Fruit fly (Drosophila melanogaster): ENCODE results near the gene Sdic4.
A peak's percentile ranks its signal among the peaks of the same experiment; 100 is the strongest.

Sdic4 gene

DNA sequence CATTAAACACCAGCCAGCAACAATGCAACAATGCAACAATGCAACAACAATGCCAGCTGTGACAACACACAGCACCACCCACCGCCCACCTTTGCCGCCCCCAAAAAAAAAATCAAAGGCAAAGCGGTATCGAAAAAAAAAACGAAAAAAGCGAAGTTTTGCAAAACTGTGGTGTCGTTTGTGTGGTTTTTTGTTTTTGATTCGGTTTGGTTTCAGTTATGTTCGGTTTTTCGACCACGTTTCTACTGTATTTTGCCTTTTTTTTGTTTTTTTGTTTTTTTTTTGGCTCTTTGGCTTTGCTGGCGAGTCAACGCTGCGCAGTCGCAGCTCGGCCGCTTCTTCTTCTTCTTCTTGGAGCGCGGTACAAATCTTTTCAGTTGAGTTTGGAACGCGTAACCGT lies 19.5 kb upstream of the Sdic4 start, which contains the start of gene Peritrophin-A (continued):
- TF ChIP-seq Hr4 (GFP tag; optimal IDR thresholded peaks at IDR 0.05) = no peak
- no peak for TF ChIP-seq CG6808 (GFP tag; optimal IDR thresholded peaks at IDR 0.05)
- no peak for TF ChIP-seq CG32006 (GFP tag; optimal IDR thresholded peaks at IDR 0.05)
- TF ChIP-seq Sox102F (GFP tag; optimal IDR thresholded peaks at IDR 0.05) = peak; percentile 39
- TF ChIP-seq CG11762 (GFP tag; optimal IDR thresholded peaks at IDR 0.05; ENCODE audit: insufficient read depth) = no peak
- TF ChIP-seq CG8119 (GFP tag; IDR thresholded peaks at IDR 0.05) = peak; percentile 78
- TF ChIP-seq Sox15 (GFP tag; optimal IDR thresholded peaks at IDR 0.05) = no peak
- peak; percentile 11 for TF ChIP-seq CG8319 (GFP tag; optimal IDR thresholded peaks at IDR 0.05)
- TF ChIP-seq esn (GFP tag; optimal IDR thresholded peaks at IDR 0.05) = no peak
- TF ChIP-seq CG3032 (tag; optimal IDR thresholded peaks at IDR 0.05) = no peak
- no peak for TF ChIP-seq CG9139 (GFP tag; optimal IDR thresholded peaks at IDR 0.05)
- TF ChIP-seq CG10669 (GFP tag; optimal IDR thresholded peaks at IDR 0.05) = no peak
- no peak for TF ChIP-seq CG10631 (GFP tag; optimal IDR thresholded peaks at IDR 0.05)
- TF ChIP-seq dac (GFP tag; optimal IDR thresholded peaks at IDR 0.05) = no peak
- TF ChIP-seq CG3919 (GFP tag; optimal IDR thresholded peaks at IDR 0.05) = peak; percentile 22
- 0 out of 2 replicates have a peak, but pooled peaks have one; percentile 14 for TF ChIP-seq Gug (GFP tag; IDR thresholded peaks at IDR 0.05)
- TF ChIP-seq spab (GFP tag; optimal IDR thresholded peaks at IDR 0.05) = no peak
- TF ChIP-seq OdsH (GFP tag; optimal IDR thresholded peaks at IDR 0.05) = no peak
- no peak for TF ChIP-seq Sox14 (GFP tag; optimal IDR thresholded peaks at IDR 0.05)
- TF ChIP-seq vri (GFP tag; optimal IDR thresholded peaks at IDR 0.05) = no peak
- peak; percentile 41 for TF ChIP-seq net (GFP tag; optimal IDR thresholded peaks at IDR 0.05)
- no peak for TF ChIP-seq Hr39 (GFP tag; optimal IDR thresholded peaks at IDR 0.05)
- no peak for TF ChIP-seq acj6 (GFP tag; optimal IDR thresholded peaks at IDR 0.05)
- no peak for TF ChIP-seq Eip93F (GFP tag; optimal IDR thresholded peaks at IDR 0.05)
- peak; percentile 86 for TF ChIP-seq eg (GFP tag; IDR thresholded peaks at IDR 0.05)
- peak; percentile 16 for TF ChIP-seq lz (GFP tag; optimal IDR thresholded peaks at IDR 0.05)
- peak; percentile 14 for TF ChIP-seq CG8632 (GFP tag; optimal IDR thresholded peaks at IDR 0.05)
- no peak for TF ChIP-seq CG11902 (GFP tag; optimal IDR thresholded peaks at IDR 0.05)
- TF ChIP-seq fkh (GFP tag; optimal IDR thresholded peaks at IDR 0.05) = no peak
- TF ChIP-seq pdm3 (GFP tag; optimal IDR thresholded peaks at IDR 0.05) = peak; percentile 29
- no peak for TF ChIP-seq Smox (GFP tag; optimal IDR thresholded peaks at IDR 0.05)

DNA sequence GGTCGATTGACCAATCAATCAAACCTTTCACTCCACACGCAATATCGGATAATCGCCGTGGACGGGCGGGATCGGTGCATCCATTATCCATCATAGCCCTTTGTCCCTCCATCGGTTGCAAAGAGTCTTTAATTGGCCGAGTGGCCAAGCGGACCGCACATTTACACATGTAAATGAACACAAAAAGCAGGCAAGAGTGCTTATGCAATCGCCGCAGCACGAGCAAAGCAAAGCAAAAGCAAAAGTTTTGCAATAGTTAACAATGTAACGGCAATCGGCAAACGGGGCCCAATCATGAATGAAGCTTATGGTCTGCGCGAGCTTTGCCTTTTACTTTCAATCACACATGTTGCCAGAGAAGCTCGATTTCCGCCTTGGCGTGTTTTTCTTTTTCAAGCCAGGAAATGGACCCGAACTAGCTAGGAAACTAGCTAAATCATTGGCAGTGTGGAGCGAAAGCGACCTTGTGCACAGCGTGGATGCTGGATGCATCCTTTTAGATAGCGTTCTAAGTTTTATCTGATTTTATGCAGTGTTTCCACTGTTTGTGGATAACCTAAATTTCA lies 18.5 kb upstream of the Sdic4 start:
- peak in 1 of 2 experiments; percentile 22 for TF ChIP-seq ss (GFP tag; optimal IDR thresholded peaks at IDR 0.05)
- TF ChIP-seq fd59A (GFP tag; optimal IDR thresholded peaks at IDR 0.05) = no peak
- TF ChIP-seq dsx (GFP tag; optimal IDR thresholded peaks at IDR 0.05; ENCODE audit: poor library complexity, severe bottlenecking) = peak; percentile 54
- peak; percentile 87 for TF ChIP-seq Blimp-1 (GFP tag; optimal IDR thresholded peaks at IDR 0.05)

- TF ChIP-seq Eip78C (GFP tag) (peak; percentile 43), Smox (GFP tag; optimal IDR thresholded peaks at IDR 0.05) (no peak), Blimp-1 (GFP tag; optimal IDR thresholded peaks at IDR 0.05) (peak; percentile 84)
Observed at dm6 chrX:20240518-20241186, 15.8 kb upstream of the Sdic4 start.

- TF ChIP-seq CG6163 (GFP tag; IDR thresholded peaks at IDR 0.05) (0 out of 3 replicates have a peak, but pooled peaks have one; percentile 22), eg (GFP tag; IDR thresholded peaks at IDR 0.05) (0 out of 3 replicates have a peak, but pooled peaks have one; percentile 32), CG3032 (tag; optimal IDR thresholded peaks at IDR 0.05) (no peak)
Observed at dm6 chrX:20239608-20239941, 14.8 kb upstream of the Sdic4 start, which contains the start of gene obst-A. Gene obst-A (plus strand): TSS chrX:20239855.
